Worm (Caenorhabditis elegans) whole organism, L1 larva: ENCODE data around the gene prde-1.

ENCODE experiments used
- C04F5.9 ChIP-seq: sonication (generic microtip); optimal IDR thresholded peaks from 2 replicates; lab custom pipeline; 2016; ENCODE audit warnings: missing genetic modification characterization, missing compliant biosample characterization
- F16B12.6 ChIP-seq: fragments of 150-350 bp; optimal IDR thresholded peaks from 2 replicates; lab custom pipeline; 2014; ENCODE audit warnings: missing biosample characterization, missing genetic modification characterization
- aly-2 ChIP-seq: fragments of 150-350 bp; optimal IDR thresholded peaks from 2 replicates; lab custom pipeline; 2014; ENCODE audit warnings: missing biosample characterization, missing genetic modification characterization
- blmp-1 ChIP-seq: fragments of 150-350 bp; optimal IDR thresholded peaks from 2 replicates; lab custom pipeline; 2014; ENCODE audit warnings: missing biosample characterization, missing genetic modification characterization
- ceh-82 ChIP-seq, 3 experiments: fragments of 150-350 bp in 1 of 3; sonication (generic microtip) in 2 of 3; optimal IDR thresholded peaks; 2 replicates each; lab custom pipeline; 2014 to 2017; ENCODE audit warnings: missing biosample characterization in 3 of 3, missing genetic modification characterization in 3 of 3
- ceh-88 ChIP-seq: fragments of 200-800 bp; sonication (Bioruptor generic); IDR thresholded peaks from 2 replicates; pipeline ENCODE4 v1.3.6; 2022; ENCODE audit warnings: missing genetic modification characterization, missing compliant biosample characterization
- ceh-90 ChIP-seq: sonication (generic microtip); optimal IDR thresholded peaks from 2 replicates; lab custom pipeline; 2016; ENCODE audit warnings: missing genetic modification characterization, missing compliant biosample characterization
- ces-1 ChIP-seq: fragments of 150-350 bp; optimal IDR thresholded peaks from 2 replicates; lab custom pipeline; 2014; ENCODE audit warnings: missing biosample characterization, missing genetic modification reagents, missing genetic modification characterization
- dpl-1 ChIP-seq, 3 experiments: fragments of 150-350 bp in 2 of 3; sonication (generic microtip) in 1 of 3; optimal IDR thresholded peaks; 2 replicates each; lab custom pipeline; 2014 to 2017; ENCODE audit warnings: missing biosample characterization in 3 of 3, missing genetic modification characterization in 3 of 3, missing genetic modification reagents in 3 of 3
- efl-1 ChIP-seq, 4 experiments: fragments of 150-350 bp; optimal IDR thresholded peaks in 3 of 4; peaks in 1 of 4; 1 replicate in 1 of 4; 2 replicates in 3 of 4; lab custom pipeline; 2014; ENCODE audit warnings: missing biosample characterization in 2 of 4, missing genetic modification characterization in 2 of 4, missing genetic modification reagents in 2 of 4
- efl-3 ChIP-seq: fragments of 200-800 bp; sonication (Bioruptor generic); optimal IDR thresholded peaks from 2 replicates; lab custom pipeline; 2018; ENCODE audit warnings: mild to moderate bottlenecking, missing genetic modification characterization, missing compliant biosample characterization
- egl-27 ChIP-seq, 2 experiments: fragments of 150-350 bp in 1 of 2; sonication (generic microtip); optimal IDR thresholded peaks; 3 replicates each; lab custom pipeline; 2017 to 2018; ENCODE audit warnings: missing biosample characterization in 2 of 2, missing genetic modification characterization in 2 of 2, missing genetic modification reagents in 2 of 2
- elt-2 ChIP-seq: sonication (generic microtip); optimal IDR thresholded peaks from 2 replicates; lab custom pipeline; 2016; ENCODE audit warnings: missing genetic modification characterization, mild to moderate bottlenecking, inconsistent platforms, missing compliant biosample characterization, missing genetic modification reagents
- elt-3 ChIP-seq, 6 experiments: fragments of 150-350 bp in 1 of 6; sonication (generic microtip); optimal IDR thresholded peaks; 2 replicates each; lab custom pipeline; 2017 to 2018; ENCODE audit warnings: missing biosample characterization in 6 of 6, missing genetic modification characterization in 6 of 6, inconsistent platforms in 1 of 6
- ets-5 ChIP-seq: fragments of 200-800 bp; sonication (Bioruptor generic); IDR thresholded peaks from 2 replicates; pipeline ENCODE4 v1.3.6; 2022; ENCODE audit warnings: missing genetic modification characterization, missing compliant biosample characterization
- fkh-10 ChIP-seq: sonication (generic microtip); optimal IDR thresholded peaks from 2 replicates; lab custom pipeline; 2017; ENCODE audit warnings: missing biosample characterization, missing genetic modification reagents, missing genetic modification characterization
- fkh-8 ChIP-seq: sonication (generic microtip); optimal IDR thresholded peaks from 2 replicates; lab custom pipeline; 2016; ENCODE audit warnings: mild to moderate bottlenecking, missing genetic modification characterization, missing compliant biosample characterization
- fos-1 ChIP-seq: fragments of 150-350 bp; optimal IDR thresholded peaks from 2 replicates; lab custom pipeline; 2014; ENCODE audit warnings: missing biosample characterization, missing genetic modification characterization
- hpl-2 ChIP-seq: fragments of 150-350 bp; optimal IDR thresholded peaks from 2 replicates; lab custom pipeline; 2014; ENCODE audit warnings: missing biosample characterization, missing genetic modification reagents, missing genetic modification characterization
- irx-1 ChIP-seq: sonication (generic microtip); optimal IDR thresholded peaks from 2 replicates; lab custom pipeline; 2016; ENCODE audit warnings: missing genetic modification characterization, missing compliant biosample characterization
- jun-1 ChIP-seq: fragments of 150-350 bp; optimal IDR thresholded peaks from 2 replicates; lab custom pipeline; 2014; ENCODE audit warnings: missing biosample characterization, missing genetic modification reagents, missing genetic modification characterization
- lin-14 ChIP-seq: fragments of 200-800 bp; sonication (Bioruptor generic); optimal IDR thresholded peaks from 2 replicates; lab custom pipeline; 2018; ENCODE audit warnings: mild to moderate bottlenecking, missing genetic modification characterization, moderate library complexity, missing compliant biosample characterization
- lin-39 ChIP-seq: fragments of 150-350 bp; optimal IDR thresholded peaks from 2 replicates; lab custom pipeline; 2014; ENCODE audit warnings: missing biosample characterization, missing genetic modification reagents, missing genetic modification characterization
- lsy-2 ChIP-seq, 2 experiments: fragments of 150-350 bp; optimal IDR thresholded peaks; 2 replicates each; lab custom pipeline; 2014; ENCODE audit warnings: missing biosample characterization in 2 of 2, missing genetic modification characterization in 2 of 2
- mab-9 ChIP-seq: fragments of 200-800 bp; sonication (Bioruptor generic); IDR thresholded peaks from 2 replicates; pipeline ENCODE4 v1.3.6; 2022; ENCODE audit warnings: missing genetic modification reagents, missing genetic modification characterization, missing compliant biosample characterization
- mef-2 ChIP-seq: fragments of 150-350 bp; optimal IDR thresholded peaks from 2 replicates; lab custom pipeline; 2014; ENCODE audit warnings: missing biosample characterization, missing genetic modification characterization
- mep-1 ChIP-seq: fragments of 150-350 bp; optimal IDR thresholded peaks from 2 replicates; lab custom pipeline; 2014; ENCODE audit warnings: missing biosample characterization, missing genetic modification characterization
- nhr-11 ChIP-seq: fragments of 150-350 bp; optimal IDR thresholded peaks from 2 replicates; lab custom pipeline; 2014; ENCODE audit warnings: missing biosample characterization, missing genetic modification characterization
- nhr-12 ChIP-seq: sonication (generic microtip); optimal IDR thresholded peaks from 2 replicates; lab custom pipeline; 2017; ENCODE audit warnings: missing biosample characterization, missing genetic modification characterization
- nhr-19 ChIP-seq: fragments of 200-800 bp; sonication (Bioruptor generic); conservative IDR thresholded peaks from 2 replicates; pipeline ENCODE4 v1.3.6; 2022; ENCODE audit warnings: missing genetic modification characterization, missing compliant biosample characterization
- nhr-237 ChIP-seq: fragments of 150-350 bp; optimal IDR thresholded peaks from 2 replicates; lab custom pipeline; 2014; ENCODE audit warnings: missing biosample characterization, missing genetic modification characterization
- nhr-28 ChIP-seq: fragments of 150-350 bp; optimal IDR thresholded peaks from 2 replicates; lab custom pipeline; 2014; ENCODE audit warnings: missing biosample characterization, missing genetic modification characterization
- nhr-47 ChIP-seq: sonication (generic microtip); optimal IDR thresholded peaks from 2 replicates; lab custom pipeline; 2016; ENCODE audit warnings: mild to moderate bottlenecking, missing genetic modification characterization, moderate library complexity, missing compliant biosample characterization
- nhr-71 ChIP-seq: sonication (generic microtip); optimal IDR thresholded peaks from 2 replicates; lab custom pipeline; 2016; ENCODE audit warnings: mild to moderate bottlenecking, missing genetic modification characterization, moderate library complexity, missing compliant biosample characterization
- nhr-77 ChIP-seq: fragments of 150-350 bp; optimal IDR thresholded peaks from 2 replicates; lab custom pipeline; 2014; ENCODE audit warnings: missing biosample characterization, missing genetic modification characterization
- nhr-84 ChIP-seq: sonication (generic microtip); optimal IDR thresholded peaks from 2 replicates; lab custom pipeline; 2017; ENCODE audit warnings: missing biosample characterization, missing genetic modification characterization
- pag-3 ChIP-seq: sonication (generic microtip); optimal IDR thresholded peaks from 2 replicates; lab custom pipeline; 2017; ENCODE audit warnings: missing genetic modification characterization, mild to moderate bottlenecking, missing compliant biosample characterization, antibody characterized with exemption, borderline replicate concordance; ENCODE audit not compliant: insufficient read depth
- pax-3 ChIP-seq: fragments of 200-800 bp; sonication (Bioruptor generic); optimal IDR thresholded peaks from 2 replicates; lab custom pipeline; 2018; ENCODE audit warnings: mild to moderate bottlenecking, missing genetic modification characterization, moderate library complexity, missing compliant biosample characterization
- pqm-1 ChIP-seq: sonication (generic microtip); optimal IDR thresholded peaks from 3 replicates; lab custom pipeline; 2017; ENCODE audit warnings: missing biosample characterization, missing genetic modification characterization
- skn-1 ChIP-seq: fragments of 150-350 bp; optimal IDR thresholded peaks from 2 replicates; lab custom pipeline; 2014; ENCODE audit warnings: missing biosample characterization, missing genetic modification characterization
- snu-23 ChIP-seq: sonication (generic microtip); optimal IDR thresholded peaks from 2 replicates; lab custom pipeline; 2016; ENCODE audit warnings: missing genetic modification characterization, missing compliant biosample characterization
- sox-4 ChIP-seq: sonication (generic microtip); optimal IDR thresholded peaks from 2 replicates; lab custom pipeline; 2016; ENCODE audit warnings: missing genetic modification characterization, missing compliant biosample characterization
- sptf-1 ChIP-seq: fragments of 150-350 bp; optimal IDR thresholded peaks from 2 replicates; lab custom pipeline; 2014; ENCODE audit warnings: missing biosample characterization, missing genetic modification characterization
- swsn-7 ChIP-seq: sonication (generic microtip); optimal IDR thresholded peaks from 2 replicates; lab custom pipeline; 2016; ENCODE audit warnings: missing genetic modification characterization, missing compliant biosample characterization
- tbx-2 ChIP-seq: sonication (generic microtip); optimal IDR thresholded peaks from 2 replicates; lab custom pipeline; 2016; ENCODE audit warnings: missing genetic modification characterization, missing compliant biosample characterization
- tlp-1 ChIP-seq: fragments of 150-350 bp; optimal IDR thresholded peaks from 2 replicates; lab custom pipeline; 2014; ENCODE audit warnings: missing biosample characterization, missing genetic modification characterization
- unc-130 ChIP-seq: fragments of 150-350 bp; optimal IDR thresholded peaks from 2 replicates; lab custom pipeline; 2017; ENCODE audit warnings: missing biosample characterization, missing genetic modification characterization, inconsistent platforms
- unc-30 ChIP-seq: sonication (generic microtip); optimal IDR thresholded peaks from 2 replicates; lab custom pipeline; 2017; ENCODE audit warnings: missing biosample characterization, missing genetic modification characterization
- unc-86 ChIP-seq: sonication (generic microtip); optimal IDR thresholded peaks from 2 replicates; lab custom pipeline; 2016; ENCODE audit warnings: missing genetic modification characterization, missing compliant biosample characterization
- unc-98 ChIP-seq: fragments of 200-800 bp; sonication (Bioruptor generic); IDR thresholded peaks from 2 replicates; pipeline ENCODE4 v1.3.6; 2022; ENCODE audit warnings: missing genetic modification characterization, missing compliant biosample characterization
- vab-15 ChIP-seq: sonication (generic microtip); optimal IDR thresholded peaks from 2 replicates; lab custom pipeline; 2017; ENCODE audit warnings: missing genotype, mild to moderate bottlenecking, missing genetic modification characterization, missing compliant biosample characterization
- zag-1 ChIP-seq: fragments of 150-350 bp; optimal IDR thresholded peaks from 2 replicates; lab custom pipeline; 2014; ENCODE audit warnings: missing biosample characterization, missing genetic modification characterization
- zip-4 ChIP-seq: fragments of 200-800 bp; sonication (Bioruptor generic); optimal IDR thresholded peaks from 2 replicates; lab custom pipeline; 2018; ENCODE audit warnings: mild to moderate bottlenecking, missing genetic modification characterization, moderate library complexity, missing compliant biosample characterization
- ztf-4 ChIP-seq: fragments of 150-350 bp; optimal IDR thresholded peaks from 2 replicates; lab custom pipeline; 2014; ENCODE audit warnings: missing biosample characterization, missing genetic modification characterization

The prde-1 gene

DNA sequence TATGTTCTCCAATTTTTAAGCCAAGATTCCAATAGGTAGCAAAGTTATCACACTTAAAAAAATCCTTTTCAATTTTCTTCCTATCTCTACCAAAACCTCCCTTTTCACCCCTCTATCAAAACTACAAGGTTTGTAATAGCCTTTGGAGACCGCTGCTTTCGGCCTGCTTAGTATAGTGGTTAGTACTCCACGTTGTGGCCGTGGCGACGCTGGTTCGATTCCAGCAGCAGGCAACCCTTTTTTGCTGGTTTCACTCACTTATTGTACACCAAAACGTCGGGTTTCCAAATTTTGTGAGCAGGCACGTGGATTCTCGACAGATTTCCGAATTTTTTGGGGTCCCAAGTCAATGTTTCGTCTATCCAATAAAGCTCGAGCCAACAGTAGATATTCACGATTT lies 15.8 kb downstream of the prde-1 start:
- TF ChIP-seq lsy-2 (tag; optimal IDR thresholded peaks at IDR 0.05; lab: Kevin White, UChicago) (peak in 1 of 2 experiments; percentile 22), pag-3 (tag; lab: Kevin White, UChicago) (no peak), unc-98 (GFP tag; lab: Robert Waterston, UW) (no peak), nhr-237 (tag; lab: Kevin White, UChicago) (no peak), fkh-10 (GFP tag; lab: Kevin White, UChicago) (no peak), C04F5.9 (no peak), mab-9 (no peak), pax-3 (tag; lab: Kevin White, UChicago) (no peak), ceh-88 (no peak), nhr-28 (tag; lab: Kevin White, UChicago) (no peak), mef-2 (tag; lab: Kevin White, UChicago) (no peak), tbx-2 (tag; lab: Kevin White, UChicago) (no peak), ces-1 (GFP tag; lab: Kevin White, UChicago) (no peak), ztf-4 (tag; lab: Kevin White, UChicago) (no peak), hpl-2 (GFP tag; lab: Kevin White, UChicago) (no peak), sptf-1 (tag; lab: Kevin White, UChicago) (no peak), fos-1 (tag; lab: Kevin White, UChicago) (no peak), nhr-11 (tag; lab: Kevin White, UChicago) (no peak), nhr-71 (tag; lab: Kevin White, UChicago) (peak; percentile 24), nhr-47 (tag; lab: Kevin White, UChicago) (peak; percentile 44), egl-27 (tag; optimal IDR thresholded peaks at IDR 0.05; lab: Kevin White, UChicago) (no peak), zip-4 (GFP tag; lab: Kevin White, UChicago) (no peak), nhr-77 (tag; lab: Kevin White, UChicago) (no peak), ceh-82 (tag; optimal IDR thresholded peaks at IDR 0.05; lab: Kevin White, UChicago) (peak in 1 of 3 experiments; percentile 29), fkh-8 (tag; lab: Kevin White, UChicago) (peak; percentile 43), jun-1 (tag; lab: Kevin White, UChicago) (no peak), unc-86 (tag; lab: Kevin White, UChicago) (no peak), aly-2 (tag; lab: Kevin White, UChicago) (no peak), elt-3 (tag; optimal IDR thresholded peaks at IDR 0.05; lab: Kevin White, UChicago) (no peak), pqm-1 (tag; lab: Kevin White, UChicago) (no peak), irx-1 (tag; lab: Kevin White, UChicago) (no peak), dpl-1 (GFP tag; optimal IDR thresholded peaks at IDR 0.05; lab: Kevin White, UChicago) (peak in 2 of 3 experiments; percentile 27 to 32), F16B12.6 (no peak), vab-15 (no peak), nhr-19 (GFP tag; lab: Robert Waterston, UW) (peak; percentile 45), blmp-1 (tag; lab: Kevin White, UChicago) (no peak), unc-30 (tag; lab: Kevin White, UChicago) (no peak), unc-130 (tag; lab: Kevin White, UChicago) (no peak), skn-1 (tag; lab: Kevin White, UChicago) (peak; percentile 32), nhr-84 (no peak), nhr-12 (tag; lab: Kevin White, UChicago) (no peak), efl-3 (GFP tag; lab: Kevin White, UChicago) (no peak), swsn-7 (tag; lab: Kevin White, UChicago) (no peak), ceh-90 (tag; lab: Kevin White, UChicago) (no peak), snu-23 (peak; percentile 55), zag-1 (tag; lab: Kevin White, UChicago) (no peak), lin-14 (GFP tag; lab: Kevin White, UChicago) (peak; percentile 23), elt-2 (tag; lab: Kevin White, UChicago) (no peak), ets-5 (no peak), lin-39 (tag; lab: Kevin White, UChicago) (no peak), tlp-1 (no peak), sox-4 (tag; lab: Kevin White, UChicago) (no peak), mep-1 (peak; percentile 24), efl-1 (optimal IDR thresholded peaks at IDR 0.05; lab: Kevin White, UChicago) (peak in 1 of 2 experiments; percentile 30), efl-1 (GFP tag; optimal IDR thresholded peaks at IDR 0.05 in 1 of 2; lab: Kevin White, UChicago) (peak; percentile 18 to 92)
